Worm (Caenorhabditis elegans) whole organism, L4 larva: ENCODE data around the gene cblc-1.
A peak's percentile ranks its signal among the peaks of the same experiment; 100 is the strongest.

Experiments
- F10B5.3 ChIP-seq: sonication (generic microtip); optimal IDR thresholded peaks from 2 replicates; lab custom pipeline; 2016; ENCODE audit warnings: mild to moderate bottlenecking, missing genetic modification characterization, missing compliant biosample characterization
- F37D6.2 ChIP-seq: sonication (generic microtip); optimal IDR thresholded peaks from 2 replicates; lab custom pipeline; 2016; ENCODE audit warnings: mild to moderate bottlenecking, missing genetic modification characterization, missing compliant biosample characterization
- T26A8.4 ChIP-seq: fragments of 200-800 bp; sonication (Bioruptor generic); IDR thresholded peaks from 2 replicates; pipeline ENCODE4 v1.3.6; 2022; ENCODE audit warnings: missing genetic modification characterization, missing compliant biosample characterization
- Y5F2A.4 ChIP-seq: fragments of 200-800 bp; sonication (Bioruptor generic); optimal IDR thresholded peaks from 2 replicates; lab custom pipeline; 2018; ENCODE audit warnings: mild to moderate bottlenecking, missing genetic modification characterization, missing compliant biosample characterization
- ZK546.5 ChIP-seq, 2 experiments: sonication (generic microtip); optimal IDR thresholded peaks; 2 replicates each; lab custom pipeline; 2017; ENCODE audit warnings: missing biosample characterization in 2 of 2, missing genetic modification characterization in 2 of 2
- ama-1 ChIP-seq: fragments of 150-350 bp; optimal IDR thresholded peaks from 2 replicates; lab custom pipeline; 2014; ENCODE audit warnings: inconsistent platforms, mixed read lengths
- arid-1 ChIP-seq: fragments of 200-800 bp; sonication (Bioruptor generic); conservative IDR thresholded peaks from 2 replicates; pipeline ENCODE4 v1.3.6; 2022; ENCODE audit warnings: missing genetic modification reagents, missing genetic modification characterization, missing compliant biosample characterization
- ceh-20 ChIP-seq: fragments of 200-800 bp; sonication (Bioruptor generic); IDR thresholded peaks from 2 replicates; pipeline ENCODE4 v1.3.6; 2022; ENCODE audit warnings: missing genetic modification reagents, missing genetic modification characterization, missing compliant biosample characterization
- ceh-44 ChIP-seq: fragments of 200-800 bp; sonication (Bioruptor generic); IDR thresholded peaks from 2 replicates; pipeline ENCODE4 v1.3.6; 2022; ENCODE audit warnings: missing genetic modification reagents, missing genetic modification characterization, missing compliant biosample characterization
- cey-2 ChIP-seq: sonication (generic microtip); optimal IDR thresholded peaks from 3 replicates; lab custom pipeline; 2017; ENCODE audit warnings: missing genetic modification characterization, mild to moderate bottlenecking, missing compliant biosample characterization, antibody characterized with exemption, borderline replicate concordance; ENCODE audit not compliant: insufficient read depth
- ctbp-1 ChIP-seq: fragments of 200-800 bp; sonication (Bioruptor generic); IDR thresholded peaks from 2 replicates; pipeline ENCODE4 v1.3.6; 2022; ENCODE audit warnings: missing genetic modification reagents, missing genetic modification characterization, missing compliant biosample characterization
- daf-16 ChIP-seq, 3 experiments: sonication (generic microtip); optimal IDR thresholded peaks; 2 replicates each; lab custom pipeline; 2016 to 2017; ENCODE audit warnings: missing genetic modification characterization in 3 of 3, missing genetic modification reagents in 3 of 3, mild to moderate bottlenecking in 2 of 3, missing compliant biosample characterization in 2 of 3, missing biosample characterization in 1 of 3, moderate library complexity in 1 of 3
- dmd-6 ChIP-seq: fragments of 200-800 bp; sonication (Bioruptor generic); IDR thresholded peaks from 2 replicates; pipeline ENCODE4 v1.3.6; 2022; ENCODE audit warnings: missing genetic modification reagents, missing genetic modification characterization, missing compliant biosample characterization
- dmd-8 ChIP-seq: fragments of 200-800 bp; sonication (Bioruptor generic); IDR thresholded peaks from 2 replicates; pipeline ENCODE4 v1.3.6; 2022; ENCODE audit warnings: missing genetic modification characterization, missing compliant biosample characterization
- dpl-1 ChIP-seq: fragments of 150-350 bp; optimal IDR thresholded peaks from 2 replicates; lab custom pipeline; 2014; ENCODE audit warnings: missing biosample characterization, missing genetic modification reagents, missing genetic modification characterization
- dve-1 ChIP-seq: sonication (generic microtip); optimal IDR thresholded peaks from 2 replicates; lab custom pipeline; 2017; ENCODE audit warnings: antibody characterized with exemption, mild to moderate bottlenecking, missing genetic modification characterization, missing compliant biosample characterization; ENCODE audit not compliant: insufficient read depth
- egl-27 ChIP-seq: sonication (generic microtip); optimal IDR thresholded peaks from 3 replicates; lab custom pipeline; 2017; ENCODE audit warnings: missing biosample characterization, missing genetic modification reagents, missing genetic modification characterization
- fkh-10 ChIP-seq: fragments of 150-350 bp; optimal IDR thresholded peaks from 2 replicates; lab custom pipeline; 2014; ENCODE audit warnings: missing biosample characterization, missing genetic modification reagents, missing genetic modification characterization
- fos-1 ChIP-seq: fragments of 150-350 bp; optimal IDR thresholded peaks from 2 replicates; lab custom pipeline; 2014; ENCODE audit warnings: missing biosample characterization, missing genetic modification characterization
- gei-8 ChIP-seq: fragments of 200-800 bp; sonication (Bioruptor generic); optimal IDR thresholded peaks from 2 replicates; lab custom pipeline; 2018; ENCODE audit warnings: mild to moderate bottlenecking, missing genetic modification characterization, missing compliant biosample characterization
- hif-1 ChIP-seq, 2 experiments: sonication (generic microtip); optimal IDR thresholded peaks; 2 replicates each; lab custom pipeline; 2016 to 2017; ENCODE audit warnings: missing compliant biosample characterization in 2 of 2, missing genetic modification characterization in 2 of 2, missing genetic modification reagents in 2 of 2, missing genotype in 2 of 2, mild to moderate bottlenecking in 1 of 2
- hlh-30 ChIP-seq: sonication (generic microtip); optimal IDR thresholded peaks from 2 replicates; lab custom pipeline; 2017; ENCODE audit warnings: antibody characterized with exemption, mild to moderate bottlenecking, missing genetic modification characterization, missing compliant biosample characterization; ENCODE audit not compliant: insufficient read depth
- jun-1 ChIP-seq: fragments of 150-350 bp; optimal IDR thresholded peaks from 2 replicates; lab custom pipeline; 2014; ENCODE audit warnings: missing biosample characterization, missing genetic modification reagents, missing genetic modification characterization
- lim-7 ChIP-seq: fragments of 200-800 bp; sonication (Bioruptor generic); IDR thresholded peaks from 2 replicates; pipeline ENCODE4 v1.3.6; 2022; ENCODE audit warnings: missing genetic modification characterization, missing compliant biosample characterization
- lin-13 ChIP-seq: fragments of 150-350 bp; optimal IDR thresholded peaks from 2 replicates; lab custom pipeline; 2014; ENCODE audit warnings: missing biosample characterization, missing genetic modification reagents, missing genetic modification characterization
- lin-29 ChIP-seq: fragments of 200-800 bp; sonication (Bioruptor generic); IDR thresholded peaks from 2 replicates; pipeline ENCODE4 v1.3.6; 2022; ENCODE audit warnings: missing genetic modification reagents, missing genetic modification characterization, missing compliant biosample characterization
- lin-39 ChIP-seq: fragments of 150-350 bp; optimal IDR thresholded peaks from 2 replicates; lab custom pipeline; 2014; ENCODE audit warnings: missing biosample characterization, missing genetic modification reagents, missing genetic modification characterization
- lir-3 ChIP-seq: sonication (generic microtip); optimal IDR thresholded peaks from 2 replicates; lab custom pipeline; 2016; ENCODE audit warnings: mild to moderate bottlenecking, missing genetic modification characterization, missing compliant biosample characterization
- lsy-2 ChIP-seq, 2 experiments: fragments of 150-350 bp in 1 of 2; sonication (generic microtip) in 1 of 2; optimal IDR thresholded peaks; 2 replicates each; lab custom pipeline; 2014 to 2017; ENCODE audit warnings: missing biosample characterization in 2 of 2, missing genetic modification characterization in 2 of 2
- madf-5 ChIP-seq, 2 experiments: fragments of 200-800 bp; sonication (Bioruptor generic); IDR thresholded peaks; 2 replicates each; pipeline ENCODE4 v1.3.6; 2022; ENCODE audit warnings: missing compliant biosample characterization in 2 of 2, missing genetic modification characterization in 2 of 2
- mdl-1 ChIP-seq, 2 experiments: fragments of 150-350 bp in 1 of 2; sonication (generic microtip) in 1 of 2; optimal IDR thresholded peaks; 2 replicates each; lab custom pipeline; 2014 to 2017; ENCODE audit warnings: missing biosample characterization in 2 of 2, missing genetic modification characterization in 2 of 2
- mep-1 ChIP-seq: fragments of 150-350 bp; sonication (generic microtip); optimal IDR thresholded peaks from 3 replicates; lab custom pipeline; 2014; ENCODE audit warnings: missing biosample characterization, missing genetic modification characterization
- mes-2 ChIP-seq: sonication (generic microtip); optimal IDR thresholded peaks from 2 replicates; lab custom pipeline; 2016; ENCODE audit warnings: missing genotype, mild to moderate bottlenecking, missing genetic modification characterization, missing compliant biosample characterization; ENCODE audit not compliant: poor library complexity, severe bottlenecking
- mxl-2 ChIP-seq: fragments of 200-800 bp; sonication (Bioruptor generic); conservative IDR thresholded peaks from 2 replicates; pipeline ENCODE4 v1.3.6; 2022; ENCODE audit warnings: missing genetic modification reagents, missing genetic modification characterization, missing compliant biosample characterization
- nhr-10 ChIP-seq: fragments of 150-350 bp; optimal IDR thresholded peaks from 2 replicates; lab custom pipeline; 2014; ENCODE audit warnings: missing biosample characterization, missing genetic modification characterization
- nhr-111 ChIP-seq: fragments of 200-800 bp; sonication (Bioruptor generic); optimal IDR thresholded peaks from 2 replicates; lab custom pipeline; 2018; ENCODE audit warnings: mild to moderate bottlenecking, missing genetic modification characterization, missing compliant biosample characterization
- nhr-237 ChIP-seq: sonication (generic microtip); optimal IDR thresholded peaks from 2 replicates; lab custom pipeline; 2017; ENCODE audit warnings: missing biosample characterization, missing genetic modification characterization
- nhr-28 ChIP-seq: fragments of 150-350 bp; optimal IDR thresholded peaks from 2 replicates; lab custom pipeline; 2014; ENCODE audit warnings: missing biosample characterization, missing genetic modification characterization
- nhr-42 ChIP-seq: fragments of 200-800 bp; sonication (Bioruptor generic); IDR thresholded peaks from 2 replicates; pipeline ENCODE4 v1.3.6; 2022; ENCODE audit warnings: missing genetic modification characterization, missing compliant biosample characterization
- nhr-6 ChIP-seq: fragments of 150-350 bp; optimal IDR thresholded peaks from 2 replicates; lab custom pipeline; 2014; ENCODE audit warnings: missing biosample characterization, missing genetic modification characterization
- nhr-77 ChIP-seq: fragments of 150-350 bp; optimal IDR thresholded peaks from 2 replicates; lab custom pipeline; 2014; ENCODE audit warnings: missing biosample characterization, missing genetic modification characterization
- pha-4 ChIP-seq, 2 experiments: fragments of 150-350 bp in 1 of 2; fragments of 200-800 bp in 1 of 2; sonication (Bioruptor generic) in 1 of 2; IDR thresholded peaks in 1 of 2; optimal IDR thresholded peaks in 1 of 2; 2 replicates each; pipeline versions ENCODE4 v1.3.6 to Lab custom; 2014 to 2022; ENCODE audit warnings: missing genetic modification characterization in 2 of 2, missing genetic modification reagents in 2 of 2, missing biosample characterization in 1 of 2, missing compliant biosample characterization in 1 of 2
- php-3 ChIP-seq: fragments of 200-800 bp; sonication (Bioruptor generic); IDR thresholded peaks from 2 replicates; pipeline ENCODE4 v1.3.6; 2022; ENCODE audit warnings: missing genetic modification reagents, missing genetic modification characterization, missing compliant biosample characterization
- rbr-2 ChIP-seq: sonication (generic microtip); optimal IDR thresholded peaks from 2 replicates; lab custom pipeline; 2016; ENCODE audit warnings: missing genotype, missing genetic modification characterization, missing compliant biosample characterization
- set-16 ChIP-seq: fragments of 200-800 bp; sonication (Bioruptor generic); IDR thresholded peaks from 2 replicates; pipeline ENCODE4 v1.3.6; 2022; ENCODE audit warnings: missing genetic modification reagents, missing genetic modification characterization, missing compliant biosample characterization
- unc-62 ChIP-seq, 3 experiments: fragments of 150-350 bp in 1 of 3; sonication (generic microtip); optimal IDR thresholded peaks in 2 of 3; peaks in 1 of 3; 1 replicate in 1 of 3; 2 replicates in 2 of 3; lab custom pipeline; 2014 to 2017; ENCODE audit warnings: missing biosample characterization in 3 of 3, missing genetic modification characterization in 3 of 3, missing genetic modification reagents in 3 of 3, missing genotype in 1 of 3
- zag-1 ChIP-seq: fragments of 150-350 bp; optimal IDR thresholded peaks from 2 replicates; lab custom pipeline; 2014; ENCODE audit warnings: missing biosample characterization, missing genetic modification characterization
- zip-11 ChIP-seq: fragments of 200-800 bp; sonication (Bioruptor generic); IDR thresholded peaks from 2 replicates; pipeline ENCODE4 v1.3.6; 2022; ENCODE audit warnings: missing genetic modification characterization, missing compliant biosample characterization

The cblc-1 gene

DNA sequence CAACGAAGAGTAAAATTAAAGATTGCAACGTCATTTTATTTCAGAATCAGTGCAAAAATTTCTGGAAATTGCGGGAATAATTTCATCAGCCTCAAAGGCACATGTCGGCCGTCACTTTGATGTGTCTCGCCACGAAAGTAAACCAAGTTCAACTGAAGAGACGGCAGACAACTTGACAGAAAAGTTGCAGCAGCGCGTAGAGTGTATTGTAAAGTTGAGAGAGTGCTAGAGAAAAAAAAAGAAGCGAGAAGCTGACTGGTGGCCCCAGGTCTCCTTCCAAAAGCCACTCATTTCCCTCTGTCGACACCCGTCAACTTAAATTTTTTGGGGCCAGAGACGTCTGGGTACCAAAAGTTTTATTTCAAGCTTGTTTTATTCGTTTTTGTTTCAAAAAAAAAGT lies 36.7 kb downstream of the cblc-1 start:
- TF ChIP-seq fos-1 = no peak
- TF ChIP-seq ama-1 = peak; percentile 50
- TF ChIP-seq hlh-30 (tag; lab: Kevin White, UChicago) = peak; percentile 89
- peak; percentile 66; the same call in 1 of the 2 replicates for TF ChIP-seq ceh-20 (GFP tag; lab: Robert Waterston, UW)
- 0 out of 2 replicates have a peak, but pooled peaks have one; percentile 11 for TF ChIP-seq set-16 (GFP tag; lab: Robert Waterston, UW)
- TF ChIP-seq lim-7 = no peak
- no peak for TF ChIP-seq zag-1 (tag; lab: Kevin White, UChicago)
- TF ChIP-seq dpl-1 (GFP tag; lab: Kevin White, UChicago) = peak; percentile 56
- peak in 1 of 2 experiments; percentile 67 for TF ChIP-seq hif-1 (tag; optimal IDR thresholded peaks at IDR 0.05; lab: Kevin White, UChicago)
- peak; percentile 41 for TF ChIP-seq nhr-6 (tag; lab: Kevin White, UChicago)
- TF ChIP-seq ctbp-1 (GFP tag; lab: Robert Waterston, UW) = peak; percentile 41; the same call in 1 of the 2 replicates
- peak; percentile 16 to 84 for TF ChIP-seq lsy-2 (tag; optimal IDR thresholded peaks at IDR 0.05; lab: Kevin White, UChicago)
- peak; percentile 75 for TF ChIP-seq dve-1 (tag; lab: Kevin White, UChicago)
- TF ChIP-seq ceh-44 (GFP tag; lab: Robert Waterston, UW) = no peak
- TF ChIP-seq pha-4 (GFP tag; IDR thresholded peaks at IDR 0.05; lab: Robert Waterston, UW) = peak; percentile 37; the same call in 1 of the 2 replicates
- peak; percentile 23 for TF ChIP-seq pha-4 (tag; optimal IDR thresholded peaks at IDR 0.05; lab: Kevin White, UChicago)
- TF ChIP-seq Y5F2A.4 (GFP tag; lab: Kevin White, UChicago) = no peak
- peak; percentile 40 for TF ChIP-seq F37D6.2
- peak; percentile 64 for TF ChIP-seq rbr-2
- TF ChIP-seq nhr-42 (GFP tag; lab: Robert Waterston, UW) = no peak
- TF ChIP-seq nhr-237 (tag; lab: Kevin White, UChicago) = no peak
- no peak for TF ChIP-seq F10B5.3 (tag; lab: Kevin White, UChicago)
- no peak for TF ChIP-seq zip-11 (GFP tag; lab: Robert Waterston, UW)
- TF ChIP-seq gei-8 (GFP tag; lab: Kevin White, UChicago) = no peak
- TF ChIP-seq lin-13 (GFP tag; lab: Kevin White, UChicago) = peak; percentile 60
- peak in 1 of 2 experiments; percentile 98 for TF ChIP-seq unc-62 (GFP tag; optimal IDR thresholded peaks at IDR 0.05 in 1 of 2; lab: Kevin White, UChicago)
- TF ChIP-seq unc-62 (tag; optimal IDR thresholded peaks at IDR 0.05; lab: Kevin White, UChicago) = no peak
- TF ChIP-seq nhr-77 (tag; lab: Kevin White, UChicago) = peak; percentile 77
- peak; percentile 33 for TF ChIP-seq fkh-10 (GFP tag; lab: Kevin White, UChicago)
- no peak for TF ChIP-seq cey-2 (tag; lab: Kevin White, UChicago)
- no peak for TF ChIP-seq lir-3
- TF ChIP-seq nhr-28 (tag; lab: Kevin White, UChicago) = peak; percentile 73
- no peak for TF ChIP-seq jun-1 (tag; lab: Kevin White, UChicago)
- peak in 1 of 2 experiments; percentile 16 for TF ChIP-seq daf-16 (GFP tag; optimal IDR thresholded peaks at IDR 0.05; lab: Kevin White, UChicago)
- TF ChIP-seq daf-16 (tag; optimal IDR thresholded peaks at IDR 0.05; lab: Kevin White, UChicago) = peak; percentile 64
- TF ChIP-seq arid-1 (GFP tag; lab: Robert Waterston, UW) = peak; percentile 68; the same call in 1 of the 2 replicates
- TF ChIP-seq ZK546.5 (tag; optimal IDR thresholded peaks at IDR 0.05; lab: Kevin White, UChicago) = no peak
- TF ChIP-seq T26A8.4 = 0 out of 2 replicates have a peak, but pooled peaks have one; percentile 37
- TF ChIP-seq dmd-6 (GFP tag; lab: Robert Waterston, UW) = peak; percentile 66
- TF ChIP-seq mdl-1 (tag; optimal IDR thresholded peaks at IDR 0.05; lab: Kevin White, UChicago) = peak; percentile 37 to 86
- TF ChIP-seq madf-5 (GFP tag; IDR thresholded peaks at IDR 0.05; lab: Robert Waterston, UW) = no peak
- peak; percentile 79 for TF ChIP-seq mes-2 (tag; lab: Kevin White, UChicago)
- TF ChIP-seq nhr-111 (GFP tag; lab: Kevin White, UChicago) = no peak
- TF ChIP-seq egl-27 (tag; lab: Kevin White, UChicago) = no peak
- no peak for TF ChIP-seq lin-29 (GFP tag; lab: Robert Waterston, UW)
- TF ChIP-seq nhr-10 = no peak
- TF ChIP-seq mxl-2 (GFP tag; lab: Robert Waterston, UW) = no peak
- 0 out of 2 replicates have a peak, but pooled peaks have one; percentile 37 for TF ChIP-seq php-3 (GFP tag; lab: Robert Waterston, UW)
- TF ChIP-seq lin-39 (tag; lab: Kevin White, UChicago) = no peak
- TF ChIP-seq mep-1 (tag; lab: Kevin White, UChicago) = peak; percentile 78
- no peak for TF ChIP-seq dmd-8
